Fruit fly (Drosophila melanogaster): ENCODE measurements around the gene CG42586.

DNA sequence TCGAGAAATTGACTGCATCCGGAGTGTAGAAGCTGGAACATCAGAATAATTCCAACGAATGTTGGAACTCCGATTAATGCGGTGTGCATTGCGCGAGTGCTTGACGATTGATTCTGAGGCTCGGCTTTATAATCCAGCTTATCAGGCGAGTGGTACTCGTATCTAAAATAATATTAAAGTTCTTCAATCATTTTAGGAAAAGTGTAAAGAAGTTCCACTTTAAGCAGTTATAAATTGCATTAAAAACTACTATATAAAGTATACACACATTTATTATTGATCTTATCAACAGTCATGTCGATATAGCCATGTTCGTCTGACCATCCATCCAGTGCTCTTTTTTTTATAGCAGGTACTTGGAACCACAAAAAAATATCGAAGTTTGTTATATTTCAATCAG is 42.9 kb upstream of the CG42586 start, which contains the start of gene CG18636:
- TF ChIP-seq usp (GFP tag; optimal IDR thresholded peaks at IDR 0.05): no peak
- TF ChIP-seq pan (optimal IDR thresholded peaks at IDR 0.05): no peak
- TF ChIP-seq Dll (optimal IDR thresholded peaks at IDR 0.05): no peak
- TF ChIP-seq CG8478 (optimal IDR thresholded peaks at IDR 0.05): no peak
- TF ChIP-seq psq (optimal IDR thresholded peaks at IDR 0.05): no peak
